Worm (Caenorhabditis elegans) whole organism, young adult: ENCODE measurements around the gene Y58A7A.5.

Experiments used
- B0019.2 ChIP-seq: fragments of 200-800 bp; sonication (Bioruptor generic); conservative IDR thresholded peaks from 2 replicates; pipeline ENCODE4 v1.3.6; 2022; ENCODE audit warnings: missing genetic modification reagents, missing genetic modification characterization, missing compliant biosample characterization
- B0035.1 ChIP-seq: sonication (generic microtip); optimal IDR thresholded peaks from 2 replicates; lab custom pipeline; 2016; ENCODE audit warnings: missing genetic modification characterization, mild to moderate bottlenecking, missing compliant biosample characterization, missing genotype, missing genetic modification reagents
- B0261.1 ChIP-seq: sonication (generic microtip); optimal IDR thresholded peaks from 2 replicates; lab custom pipeline; 2016; ENCODE audit warnings: mild to moderate bottlenecking, missing genetic modification characterization, moderate library complexity, missing compliant biosample characterization
- C06A6.2 ChIP-seq: fragments of 200-800 bp; sonication (Bioruptor generic); conservative IDR thresholded peaks from 2 replicates; pipeline ENCODE4 v1.3.6; 2022; ENCODE audit warnings: missing genetic modification characterization, missing compliant biosample characterization
- F23B12.7 ChIP-seq: sonication (generic microtip); optimal IDR thresholded peaks from 2 replicates; lab custom pipeline; 2017; ENCODE audit warnings: missing genetic modification characterization, mild to moderate bottlenecking, missing compliant biosample characterization, antibody characterized with exemption, moderate library complexity; ENCODE audit not compliant: insufficient read depth
- F33H1.4 ChIP-seq: fragments of 200-800 bp; sonication (Bioruptor generic); IDR thresholded peaks from 2 replicates; pipeline ENCODE4 v1.3.6; 2022; ENCODE audit warnings: missing genetic modification reagents, missing genetic modification characterization, missing compliant biosample characterization
- F49E8.2 ChIP-seq: sonication (generic microtip); optimal IDR thresholded peaks from 3 replicates; lab custom pipeline; 2017; ENCODE audit warnings: missing genetic modification characterization, mild to moderate bottlenecking, missing compliant biosample characterization, antibody characterized with exemption, moderate library complexity; ENCODE audit not compliant: insufficient read depth
- F57A8.1 ChIP-seq: fragments of 200-800 bp; sonication (Bioruptor generic); optimal IDR thresholded peaks from 2 replicates; lab custom pipeline; 2018; ENCODE audit warnings: mild to moderate bottlenecking, missing genetic modification characterization, moderate library complexity, missing compliant biosample characterization
- K11D2.4 ChIP-seq: fragments of 200-800 bp; sonication (Bioruptor generic); IDR thresholded peaks from 2 replicates; pipeline ENCODE4 v1.3.6; 2022; ENCODE audit warnings: missing genetic modification reagents, missing genetic modification characterization, missing compliant biosample characterization
- K12H6.12 ChIP-seq: fragments of 200-800 bp; sonication (Bioruptor generic); optimal IDR thresholded peaks from 2 replicates; lab custom pipeline; 2018; ENCODE audit warnings: mild to moderate bottlenecking, missing genetic modification characterization, missing compliant biosample characterization
- Y56A3A.18 ChIP-seq: fragments of 200-800 bp; sonication (Bioruptor generic); IDR thresholded peaks from 2 replicates; pipeline ENCODE4 v1.3.6; 2022; ENCODE audit warnings: missing genetic modification reagents, missing genetic modification characterization, missing compliant biosample characterization
- Y67H2A.10 ChIP-seq: fragments of 200-800 bp; sonication (Bioruptor generic); conservative IDR thresholded peaks from 2 replicates; pipeline ENCODE4 v1.3.6; 2022; ENCODE audit warnings: missing genetic modification reagents, missing genetic modification characterization, missing compliant biosample characterization
- ama-1 ChIP-seq, 3 experiments: fragments of 150-350 bp in 1 of 3; sonication (generic microtip) in 2 of 3; optimal IDR thresholded peaks; 2 replicates each; lab custom pipeline; 2014 to 2018; ENCODE audit warnings: missing biosample characterization in 2 of 3, missing genetic modification characterization in 2 of 3, missing genetic modification reagents in 2 of 3
- atf-7 ChIP-seq: sonication (generic microtip); optimal IDR thresholded peaks from 2 replicates; lab custom pipeline; 2017; ENCODE audit warnings: mild to moderate bottlenecking, missing genetic modification characterization, missing compliant biosample characterization
- athp-1 ChIP-seq: sonication (generic microtip); optimal IDR thresholded peaks from 2 replicates; lab custom pipeline; 2017; ENCODE audit warnings: mild to moderate bottlenecking, missing genetic modification characterization, missing compliant biosample characterization
- attf-6 ChIP-seq: fragments of 200-800 bp; sonication (Bioruptor generic); IDR thresholded peaks from 2 replicates; pipeline ENCODE4 v1.3.6; 2022; ENCODE audit warnings: missing genetic modification reagents, missing genetic modification characterization, missing compliant biosample characterization
- ceh-100 ChIP-seq: fragments of 200-800 bp; sonication (Bioruptor generic); IDR thresholded peaks from 2 replicates; pipeline ENCODE4 v1.3.6; 2022; ENCODE audit warnings: missing genetic modification reagents, missing genetic modification characterization, missing compliant biosample characterization
- ceh-91 ChIP-seq: fragments of 200-800 bp; sonication (Bioruptor generic); IDR thresholded peaks from 2 replicates; pipeline ENCODE4 v1.3.6; 2022; ENCODE audit warnings: missing genetic modification reagents, missing genetic modification characterization, missing compliant biosample characterization
- dpff-1 ChIP-seq: sonication (generic microtip); optimal IDR thresholded peaks from 2 replicates; lab custom pipeline; 2017; ENCODE audit warnings: mild to moderate bottlenecking, missing genetic modification characterization, missing compliant biosample characterization
- dpl-1 ChIP-seq: fragments of 150-350 bp; optimal IDR thresholded peaks from 2 replicates; lab custom pipeline; 2014; ENCODE audit warnings: missing biosample characterization, missing genetic modification reagents, missing genetic modification characterization
- egl-18 ChIP-seq: fragments of 200-800 bp; sonication (Bioruptor generic); IDR thresholded peaks from 2 replicates; pipeline ENCODE4 v1.3.6; 2022; ENCODE audit warnings: missing genetic modification reagents, missing genetic modification characterization, missing compliant biosample characterization
- egl-44 ChIP-seq: fragments of 200-800 bp; sonication (Bioruptor generic); IDR thresholded peaks from 2 replicates; pipeline ENCODE4 v1.3.6; 2022; ENCODE audit warnings: missing genetic modification reagents, missing genetic modification characterization, missing compliant biosample characterization
- egrh-3 ChIP-seq: fragments of 200-800 bp; sonication (Bioruptor generic); IDR thresholded peaks from 2 replicates; pipeline ENCODE4 v1.3.6; 2022; ENCODE audit warnings: missing genetic modification reagents, missing genetic modification characterization, missing compliant biosample characterization
- gei-17 ChIP-seq: fragments of 200-800 bp; sonication (Bioruptor generic); optimal IDR thresholded peaks from 2 replicates; lab custom pipeline; 2018; ENCODE audit warnings: mild to moderate bottlenecking, missing genetic modification characterization, missing compliant biosample characterization
- hmg-20 ChIP-seq: fragments of 200-800 bp; sonication (Bioruptor generic); IDR thresholded peaks from 2 replicates; pipeline ENCODE4 v1.3.6; 2022; ENCODE audit warnings: missing genetic modification reagents, missing genetic modification characterization, missing compliant biosample characterization
- let-607 ChIP-seq, 2 experiments: fragments of 200-800 bp in 1 of 2; sonication (Bioruptor generic) in 1 of 2; sonication (generic microtip) in 1 of 2; optimal IDR thresholded peaks; 2 replicates each; lab custom pipeline; 2016 to 2018; ENCODE audit warnings: mild to moderate bottlenecking in 2 of 2, missing compliant biosample characterization in 2 of 2, missing genetic modification characterization in 2 of 2, moderate library complexity in 2 of 2, missing genotype in 1 of 2
- lin-26 ChIP-seq: fragments of 200-800 bp; sonication (Bioruptor generic); IDR thresholded peaks from 2 replicates; pipeline ENCODE4 v1.3.6; 2022; ENCODE audit warnings: missing genetic modification reagents, missing genetic modification characterization, missing compliant biosample characterization
- lsl-1 ChIP-seq: fragments of 200-800 bp; sonication (Bioruptor generic); optimal IDR thresholded peaks from 2 replicates; lab custom pipeline; 2018; ENCODE audit warnings: mild to moderate bottlenecking, missing genetic modification characterization, moderate library complexity, missing compliant biosample characterization
- lsy-27 ChIP-seq: sonication (generic microtip); optimal IDR thresholded peaks from 2 replicates; lab custom pipeline; 2017; ENCODE audit warnings: missing genetic modification characterization, mild to moderate bottlenecking, missing compliant biosample characterization, antibody characterized with exemption, missing genotype, borderline replicate concordance; ENCODE audit not compliant: insufficient read depth
- madf-10 ChIP-seq: sonication (generic microtip); optimal IDR thresholded peaks from 2 replicates; lab custom pipeline; 2016; ENCODE audit warnings: mild to moderate bottlenecking, missing genetic modification characterization, missing compliant biosample characterization
- madf-6 ChIP-seq: fragments of 200-800 bp; sonication (Bioruptor generic); IDR thresholded peaks from 2 replicates; pipeline ENCODE4 v1.3.6; 2022; ENCODE audit warnings: missing genetic modification reagents, missing genetic modification characterization, missing compliant biosample characterization
- madf-8 ChIP-seq: fragments of 200-800 bp; sonication (Bioruptor generic); conservative IDR thresholded peaks from 2 replicates; pipeline ENCODE4 v1.3.6; 2022; ENCODE audit warnings: missing genetic modification reagents, missing genetic modification characterization, missing compliant biosample characterization
- nfya-1 ChIP-seq: sonication (generic microtip); optimal IDR thresholded peaks from 2 replicates; lab custom pipeline; 2017; ENCODE audit warnings: antibody characterized with exemption, missing compliant biosample characterization, missing genetic modification characterization, borderline replicate concordance; ENCODE audit not compliant: insufficient read depth
- nfyb-1 ChIP-seq: fragments of 200-800 bp; sonication (Bioruptor generic); IDR thresholded peaks from 2 replicates; pipeline ENCODE4 v1.3.6; 2022; ENCODE audit warnings: missing genetic modification reagents, missing genetic modification characterization, missing compliant biosample characterization
- nhr-120 ChIP-seq: fragments of 200-800 bp; sonication (Bioruptor generic); IDR thresholded peaks from 2 replicates; pipeline ENCODE4 v1.3.6; 2022; ENCODE audit warnings: missing genetic modification characterization, missing compliant biosample characterization
- nhr-90 ChIP-seq: sonication (generic microtip); optimal IDR thresholded peaks from 2 replicates; lab custom pipeline; 2016; ENCODE audit warnings: missing genotype, mild to moderate bottlenecking, missing genetic modification characterization, missing compliant biosample characterization
- pbrm-1 ChIP-seq: fragments of 200-800 bp; sonication (Bioruptor generic); IDR thresholded peaks from 2 replicates; pipeline ENCODE4 v1.3.6; 2022; ENCODE audit warnings: missing genetic modification reagents, missing genetic modification characterization, missing compliant biosample characterization
- rpc-1 ChIP-seq, 2 experiments: fragments of 150-350 bp in 1 of 2; sonication (generic microtip) in 1 of 2; optimal IDR thresholded peaks; 2 replicates each; lab custom pipeline; 2014 to 2018; ENCODE audit warnings: missing biosample characterization in 1 of 2, missing genetic modification characterization in 1 of 2, missing genetic modification reagents in 1 of 2, missing genotype in 1 of 2
- sea-2 ChIP-seq: fragments of 200-800 bp; sonication (Bioruptor generic); IDR thresholded peaks from 2 replicates; pipeline ENCODE4 v1.3.6; 2022; ENCODE audit warnings: missing genetic modification characterization, missing compliant biosample characterization
- snpc-4 ChIP-seq, 5 experiments: fragments of 150-350 bp in 1 of 5; sonication (generic microtip) in 4 of 5; optimal IDR thresholded peaks; 2 replicates each; lab custom pipeline; 2014 to 2018; ENCODE audit warnings: missing genetic modification characterization in 5 of 5, missing biosample characterization in 3 of 5, antibody characterized with exemption in 2 of 5, mild to moderate bottlenecking in 2 of 5, missing compliant biosample characterization in 2 of 5, missing genotype in 2 of 5, moderate library complexity in 2 of 5, missing genetic modification reagents in 1 of 5
- tbp1 ChIP-seq: fragments of 200-800 bp; sonication (Bioruptor generic); optimal IDR thresholded peaks from 2 replicates; lab custom pipeline; 2018; ENCODE audit warnings: mild to moderate bottlenecking, missing genetic modification characterization, missing compliant biosample characterization
- tlf-1 ChIP-seq: fragments of 200-800 bp; sonication (Bioruptor generic); optimal IDR thresholded peaks from 2 replicates; lab custom pipeline; 2018; ENCODE audit warnings: mild to moderate bottlenecking, missing genetic modification characterization, missing compliant biosample characterization
- unc-62 ChIP-seq: fragments of 150-350 bp; optimal IDR thresholded peaks from 2 replicates; lab custom pipeline; 2014; ENCODE audit warnings: missing biosample characterization, missing genetic modification reagents, missing genetic modification characterization
- ztf-18 ChIP-seq: sonication (generic microtip); optimal IDR thresholded peaks from 2 replicates; lab custom pipeline; 2016; ENCODE audit warnings: missing genotype, mild to moderate bottlenecking, missing genetic modification characterization, missing compliant biosample characterization
- ztf-22 ChIP-seq: fragments of 200-800 bp; sonication (Bioruptor generic); optimal IDR thresholded peaks from 2 replicates; lab custom pipeline; 2018; ENCODE audit warnings: mild to moderate bottlenecking, missing genetic modification characterization, moderate library complexity, missing compliant biosample characterization

Gene Y58A7A.5

ce11 chrV:5049333-5049942 lies 37.3 kb downstream of the Y58A7A.5 start, which contains the start of the genes pqn-51 and K11D12.14 (continued):
- TF ChIP-seq ztf-22 (GFP tag; lab: Kevin White, UChicago) (no peak), B0035.1 (tag; lab: Kevin White, UChicago) (peak; percentile 19), gei-17 (GFP tag; lab: Kevin White, UChicago) (peak; percentile 72), lsl-1 (GFP tag; lab: Kevin White, UChicago) (peak; percentile 55), let-607 (tag; optimal IDR thresholded peaks at IDR 0.05; lab: Kevin White, UChicago) (peak; percentile 77 to 91), dpl-1 (GFP tag; lab: Kevin White, UChicago) (peak; percentile 52), ceh-91 (GFP tag; lab: Robert Waterston, UW) (peak; percentile 64), athp-1 (tag; lab: Kevin White, UChicago) (peak; percentile 71), B0261.1 (tag; lab: Kevin White, UChicago) (no peak), dpff-1 (no peak), tbp1 (GFP tag; lab: Kevin White, UChicago) (peak; percentile 68), attf-6 (GFP tag; lab: Robert Waterston, UW) (peak; percentile 74), egrh-3 (GFP tag; lab: Robert Waterston, UW) (peak; percentile 72), K11D2.4 (peak; percentile 94), C06A6.2 (peak; percentile 92), K12H6.12 (tag; lab: Kevin White, UChicago) (peak; percentile 89), madf-10 (tag; lab: Kevin White, UChicago) (peak; percentile 85), B0019.2 (GFP tag; lab: Robert Waterston, UW) (peak; percentile 44), lsy-27 (no peak), lin-26 (GFP tag; lab: Robert Waterston, UW) (peak; percentile 81), rpc-1 (optimal IDR thresholded peaks at IDR 0.05; lab: Kevin White, UChicago) (no peak), rpc-1 (tag; optimal IDR thresholded peaks at IDR 0.05; lab: Kevin White, UChicago) (no peak), ztf-18 (tag; lab: Kevin White, UChicago) (peak; percentile 93), snpc-4 (GFP tag; optimal IDR thresholded peaks at IDR 0.05; lab: Kevin White, UChicago) (no peak), snpc-4 (tag; optimal IDR thresholded peaks at IDR 0.05; lab: Kevin White, UChicago) (peak in 3 of 4 experiments; percentile 21 to 71 (median 68)), F33H1.4 (peak; percentile 73), madf-8 (peak; percentile 68; the same call in 1 of the 2 replicates), nfya-1 (tag; lab: Kevin White, UChicago) (no peak), nhr-90 (tag; lab: Kevin White, UChicago) (peak; percentile 8), atf-7 (tag; lab: Kevin White, UChicago) (peak; percentile 99), sea-2 (GFP tag; lab: Robert Waterston, UW) (0 out of 2 replicates have a peak, but pooled peaks have one; percentile 33), nhr-120 (no peak), pbrm-1 (peak; percentile 88), ama-1 (optimal IDR thresholded peaks at IDR 0.05; lab: Kevin White, UChicago) (peak; percentile 93), ama-1 (GFP tag; optimal IDR thresholded peaks at IDR 0.05; lab: Kevin White, UChicago) (no peak), ceh-100 (GFP tag; lab: Robert Waterston, UW) (peak; percentile 92), egl-44 (peak; percentile 76; the same call in 1 of the 2 replicates), F49E8.2 (tag; lab: Kevin White, UChicago) (no peak), F57A8.1 (GFP tag; lab: Kevin White, UChicago) (no peak), Y67H2A.10 (0 out of 2 replicates have a peak, but pooled peaks have one; percentile 7), hmg-20 (GFP tag; lab: Robert Waterston, UW) (peak; percentile 59; the same call in 1 of the 2 replicates), tlf-1 (GFP tag; lab: Kevin White, UChicago) (peak; percentile 61), madf-6 (GFP tag; lab: Robert Waterston, UW) (peak; percentile 86), egl-18 (peak; percentile 71; the same call in 1 of the 2 replicates), nfyb-1 (GFP tag; lab: Robert Waterston, UW) (peak; percentile 98), unc-62 (GFP tag; lab: Kevin White, UChicago) (peak; percentile 30), F23B12.7 (tag; lab: Kevin White, UChicago) (peak; percentile 43), Y56A3A.18 (peak; percentile 89; the same call in 1 of the 2 replicates)
